Worm (Caenorhabditis elegans): ENCODE data around the gene dhhc-5.

Gene dhhc-5

DNA sequence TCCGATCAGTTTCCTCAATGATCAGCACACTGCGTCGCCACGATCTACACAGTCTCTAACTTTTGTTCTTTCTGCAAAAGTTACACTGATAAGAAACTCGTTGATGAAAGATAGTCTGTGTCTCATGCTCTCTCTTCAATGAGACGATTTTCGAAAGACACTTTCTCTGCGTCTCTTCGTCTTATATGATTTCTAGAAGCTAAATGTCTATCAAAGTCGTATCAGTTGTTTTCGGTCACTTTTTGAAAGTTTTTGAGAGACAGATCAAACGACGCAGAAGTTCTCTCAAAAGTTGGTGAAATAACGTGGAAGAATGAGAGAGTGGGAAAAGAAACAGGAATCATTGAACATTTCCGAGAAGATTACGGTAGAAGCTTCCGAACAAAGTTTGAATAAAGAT is 46.3 kb upstream of the dhhc-5 start (continued):
- TF ChIP-seq unc-39 (tag; optimal IDR thresholded peaks at IDR 0.05) (no peak), php-3 (GFP tag; IDR thresholded peaks at IDR 0.05) (peak; percentile 50; the same call in 1 of the 2 replicates), lin-39 (tag; optimal IDR thresholded peaks at IDR 0.05) (no peak), ZK546.5 (tag; optimal IDR thresholded peaks at IDR 0.05) (no peak), zip-11 (GFP tag; IDR thresholded peaks at IDR 0.05) (no peak), Y48G9A.11 (GFP tag; IDR thresholded peaks at IDR 0.05) (no peak), mes-2 (tag; optimal IDR thresholded peaks at IDR 0.05; ENCODE audit: poor library complexity, severe bottlenecking) (peak; percentile 31), mdt-29 (GFP tag; IDR thresholded peaks at IDR 0.05) (no peak), zip-2 (tag; optimal IDR thresholded peaks at IDR 0.05) (no peak), aha-1 (tag) (no peak), D1046.2 (GFP tag; IDR thresholded peaks at IDR 0.05) (no peak), lin-29 (GFP tag; IDR thresholded peaks at IDR 0.05) (no peak), dpl-1 (GFP tag; optimal IDR thresholded peaks at IDR 0.05) (peak; percentile 14), spr-3 (GFP tag; optimal IDR thresholded peaks at IDR 0.05) (no peak), lir-3 (tag; optimal IDR thresholded peaks at IDR 0.05) (no peak), ceh-28 (tag; optimal IDR thresholded peaks at IDR 0.05) (no peak), ceh-20 (GFP tag; IDR thresholded peaks at IDR 0.05) (0 out of 2 replicates have a peak, but pooled peaks have one; percentile 47), nhr-42 (GFP tag; IDR thresholded peaks at IDR 0.05) (no peak), mxl-2 (GFP tag; conservative IDR thresholded peaks at IDR 0.05) (peak; percentile 82), jun-1 (tag; optimal IDR thresholded peaks at IDR 0.05) (no peak), lsy-2 (tag; optimal IDR thresholded peaks at IDR 0.05) (peak; percentile 43 to 84), nhr-102 (tag; optimal IDR thresholded peaks at IDR 0.05) (peak; percentile 63), rbr-2 (tag; optimal IDR thresholded peaks at IDR 0.05) (no peak), ceh-32 (tag; optimal IDR thresholded peaks at IDR 0.05; ENCODE audit: poor library complexity) (no peak), nhr-25 (tag; optimal IDR thresholded peaks at IDR 0.05; ENCODE audit: borderline replicate concordance, insufficient read depth) (no peak), F44E2.7 (GFP tag; IDR thresholded peaks at IDR 0.05) (no peak), spr-1 (tag; optimal IDR thresholded peaks at IDR 0.05) (peak; percentile 40), arid-1 (GFP tag; conservative IDR thresholded peaks at IDR 0.05) (0 out of 2 replicates have a peak, but pooled peaks have one; percentile 44), zag-1 (tag; optimal IDR thresholded peaks at IDR 0.05) (no peak), Y75B8A.6 (GFP tag; IDR thresholded peaks at IDR 0.05) (no peak), hmg-1.1 (GFP tag; IDR thresholded peaks at IDR 0.05) (peak; percentile 38; the same call in 1 of the 2 replicates), mep-1 (tag; optimal IDR thresholded peaks at IDR 0.05) (peak; percentile 65), F37D6.2 (tag; optimal IDR thresholded peaks at IDR 0.05) (no peak), dmd-8 (GFP tag; IDR thresholded peaks at IDR 0.05) (no peak), unc-130 (GFP tag; optimal IDR thresholded peaks at IDR 0.05) (no peak), lin-1 (GFP tag; IDR thresholded peaks at IDR 0.05) (peak; percentile 67), ces-1 (GFP tag; optimal IDR thresholded peaks at IDR 0.05) (no peak), nhr-6 (tag; optimal IDR thresholded peaks at IDR 0.05) (no peak), lin-38 (GFP tag; IDR thresholded peaks at IDR 0.05) (peak; percentile 49), madf-5 (GFP tag; IDR thresholded peaks at IDR 0.05) (no peak), duxl-1 (tag; optimal IDR thresholded peaks at IDR 0.05; ENCODE audit: poor library complexity) (no peak), nhr-10 (tag; optimal IDR thresholded peaks at IDR 0.05) (peak; percentile 74), fkh-10 (GFP tag; optimal IDR thresholded peaks at IDR 0.05) (no peak), egl-43 (GFP tag; IDR thresholded peaks at IDR 0.05) (no peak), nhr-41 (GFP tag; IDR thresholded peaks at IDR 0.05) (no peak), egl-27 (tag; optimal IDR thresholded peaks at IDR 0.05) (no peak), ZK337.2 (GFP tag; IDR thresholded peaks at IDR 0.05) (no peak), lin-15B (tag; optimal IDR thresholded peaks at IDR 0.05) (no peak), T20F7.1 (GFP tag; optimal IDR thresholded peaks at IDR 0.05) (peak; percentile 76), ceh-62 (tag; optimal IDR thresholded peaks at IDR 0.05) (no peak), mxl-3 (GFP tag; optimal IDR thresholded peaks at IDR 0.05) (peak; percentile 40), skn-1 (tag; optimal IDR thresholded peaks at IDR 0.05) (no peak)
